Fruit fly (Drosophila melanogaster): ENCODE results near the gene CG31464.

The CG31464 gene

dm6 chr3R:8305110-8305509 lies 14.1 kb downstream of the CG31464 start, which contains the start of gene Sgt1 (continued):
- TF ChIP-seq pita (GFP tag; optimal IDR thresholded peaks at IDR 0.05) (peak; percentile 85), slbo (GFP tag; IDR thresholded peaks at IDR 0.05) (peak; percentile 71), sima (GFP tag; optimal IDR thresholded peaks at IDR 0.05) (no peak), CG34224 (GFP tag; IDR thresholded peaks at IDR 0.05; ENCODE audit: partially characterized antibody) (peak; percentile 89), CG4707 (GFP tag; optimal IDR thresholded peaks at IDR 0.05) (no peak), usp (GFP tag; optimal IDR thresholded peaks at IDR 0.05) (no peak), h (optimal IDR thresholded peaks at IDR 0.05) (no peak), wek (GFP tag; optimal IDR thresholded peaks at IDR 0.05) (no peak), p53 (GFP tag; optimal IDR thresholded peaks at IDR 0.05) (peak; percentile 22), Ravus (GFP tag; IDR thresholded peaks at IDR 0.05) (no peak), sens-2 (GFP tag; IDR thresholded peaks at IDR 0.05) (no peak), CG10959 (GFP tag; IDR thresholded peaks at IDR 0.05) (no peak), disco-r (GFP tag; optimal IDR thresholded peaks at IDR 0.05) (no peak), CG7271 (tag; optimal IDR thresholded peaks at IDR 0.05) (no peak), unpg (GFP tag; optimal IDR thresholded peaks at IDR 0.05) (no peak), CG11456 (GFP tag; IDR thresholded peaks at IDR 0.05) (no peak), CG16779 (GFP tag; IDR thresholded peaks at IDR 0.05) (no peak), ham (GFP tag; IDR thresholded peaks at IDR 0.05) (no peak), CG7745 (tag; optimal IDR thresholded peaks at IDR 0.05) (peak; percentile 29), C15 (GFP tag; IDR thresholded peaks at IDR 0.05) (no peak), Gug (GFP tag; IDR thresholded peaks at IDR 0.05) (no peak), CG14050 (GFP tag; IDR thresholded peaks at IDR 0.05) (no peak), CG1647 (GFP tag; optimal IDR thresholded peaks at IDR 0.05) (no peak), da (GFP tag; optimal IDR thresholded peaks at IDR 0.05) (no peak), psq (GFP tag; optimal IDR thresholded peaks at IDR 0.05) (no peak), CG32767 (GFP tag; IDR thresholded peaks at IDR 0.05) (no peak), tna (GFP tag; IDR thresholded peaks at IDR 0.05; ENCODE audit: partially characterized antibody) (peak; percentile 85), Lim3 (GFP tag; IDR thresholded peaks at IDR 0.05) (no peak), MTF-1 (GFP tag; optimal IDR thresholded peaks at IDR 0.05; ENCODE audit: borderline replicate concordance) (no peak), fru (optimal IDR thresholded peaks at IDR 0.05) (no peak), cg (GFP tag; optimal IDR thresholded peaks at IDR 0.05) (no peak), CHES-1-like (GFP tag; optimal IDR thresholded peaks at IDR 0.05) (peak; percentile 47), wdn (GFP tag; IDR thresholded peaks at IDR 0.05) (no peak), Scr (GFP tag; IDR thresholded peaks at IDR 0.05; ENCODE audit: partially characterized antibody) (peak; percentile 75), Myb (GFP tag; optimal IDR thresholded peaks at IDR 0.05) (peak; percentile 78), CG1529 (GFP tag; optimal IDR thresholded peaks at IDR 0.05) (no peak), lola (GFP tag; optimal IDR thresholded peaks at IDR 0.05) (no peak), rib (GFP tag; IDR thresholded peaks at IDR 0.05) (no peak), CG11560 (tag; IDR thresholded peaks at IDR 0.05) (peak; percentile 60; the same call in 2 of the 3 replicates), ranshi (GFP tag; IDR thresholded peaks at IDR 0.05) (no peak), otp (GFP tag; IDR thresholded peaks at IDR 0.05) (no peak), CG3065 (GFP tag; optimal IDR thresholded peaks at IDR 0.05) (no peak), Bteb2 (GFP tag; optimal IDR thresholded peaks at IDR 0.05) (peak; percentile 18), CG7928 (GFP tag; optimal IDR thresholded peaks at IDR 0.05) (peak; percentile 94), Hey (tag; optimal IDR thresholded peaks at IDR 0.05) (no peak), Taf1 (GFP tag; IDR thresholded peaks at IDR 0.05) (no peak), CG9215 (GFP tag; IDR thresholded peaks at IDR 0.05) (no peak), Mad (GFP tag; optimal IDR thresholded peaks at IDR 0.05) (peak; percentile 34), CG2120 (GFP tag; optimal IDR thresholded peaks at IDR 0.05) (peak; percentile 77), fd102C (GFP tag; optimal IDR thresholded peaks at IDR 0.05) (no peak), Elba2 (GFP tag; optimal IDR thresholded peaks at IDR 0.05) (no peak), NC2α (GFP tag; optimal IDR thresholded peaks at IDR 0.05) (no peak), CG5245 (GFP tag; optimal IDR thresholded peaks at IDR 0.05) (peak; percentile 44), CG12236 (GFP tag; optimal IDR thresholded peaks at IDR 0.05) (no peak)
